Fruit fly (Drosophila melanogaster) whole organism: Measurements from ENCODE around the gene CG4572.

ENCODE experiments used
- CG8478 ChIP-seq: fragments of >200 bp; optimal IDR thresholded peaks from 2 replicates; lab custom pipeline; 2018; ENCODE audit warnings: inconsistent platforms
- Dll ChIP-seq: fragments of >200 bp; optimal IDR thresholded peaks from 2 replicates; lab custom pipeline; 2017
- EcR ChIP-seq, 2 experiments: fragments of >200 bp; optimal IDR thresholded peaks; 2 replicates each; lab custom pipeline; 2017; ENCODE audit warnings: missing biosample characterization in 2 of 2, missing genetic modification characterization in 2 of 2, missing genetic modification reagents in 2 of 2
- pan ChIP-seq: fragments of >200 bp; optimal IDR thresholded peaks from 2 replicates; lab custom pipeline; 2017
- psq ChIP-seq: fragments of >200 bp; optimal IDR thresholded peaks from 2 replicates; lab custom pipeline; 2017
- usp ChIP-seq: fragments of >200 bp; optimal IDR thresholded peaks from 2 replicates; lab custom pipeline; 2017; ENCODE audit warnings: missing biosample characterization, missing genetic modification characterization, mixed read lengths

- TF ChIP-seq psq (lab: Kevin White, UChicago) (no peak), EcR (GFP tag; optimal IDR thresholded peaks at IDR 0.05; lab: Kevin White, UChicago) (no peak), CG8478 (lab: Kevin White, UChicago) (no peak), pan (lab: Kevin White, UChicago) (no peak), usp (GFP tag; lab: Kevin White, UChicago) (no peak), Dll (lab: Kevin White, UChicago) (no peak)
These were observed 39.7 kb downstream of the CG4572 start for dm6 chr3R:19824480-19824879.
